Worm (Caenorhabditis elegans): Measurements from ENCODE around the gene M02E1.4.
A peak's percentile ranks its signal among the peaks of the same experiment; 100 is the strongest.

The M02E1.4 gene

DNA sequence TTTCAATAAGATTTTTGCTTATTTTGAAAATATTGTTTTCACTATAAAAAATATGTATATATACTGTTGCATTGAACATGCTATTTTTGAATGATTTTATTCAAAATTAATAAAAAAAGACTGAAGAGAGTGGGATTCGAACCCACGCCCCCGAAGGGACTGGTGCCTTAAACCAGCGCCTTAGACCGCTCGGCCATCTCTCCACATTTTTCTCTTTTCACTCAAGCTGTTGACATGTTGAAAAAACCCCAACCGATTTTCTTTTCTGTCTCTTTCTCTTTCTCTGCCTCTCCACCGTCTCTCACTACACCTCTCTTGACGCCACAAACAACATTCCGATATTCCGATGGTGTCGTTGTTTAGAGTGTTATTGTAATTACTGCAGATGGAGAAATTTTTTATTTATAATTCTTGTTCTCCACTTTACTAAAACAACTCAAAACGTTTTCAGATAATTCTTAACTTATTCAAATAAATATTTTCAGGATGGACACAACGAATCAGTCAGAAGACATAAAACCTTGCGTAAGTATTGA, 40.1 kb downstream of the M02E1.4 start, which contains the start of gene sor-3 (continued):
- peak; percentile 97 for TF ChIP-seq rpc-1 (optimal IDR thresholded peaks at IDR 0.05)
- peak; percentile 96 for TF ChIP-seq rpc-1 (tag; optimal IDR thresholded peaks at IDR 0.05)
- TF ChIP-seq rcor-1 (GFP tag; IDR thresholded peaks at IDR 0.05): peak; percentile 76
- TF ChIP-seq nfyb-1 (GFP tag; IDR thresholded peaks at IDR 0.05): peak; percentile 85
- no peak; the same call in 1 of the 2 replicates for TF ChIP-seq mcd-1 (GFP tag; IDR thresholded peaks at IDR 0.05)
- peak; percentile 47 for TF ChIP-seq hlh-12 (tag; optimal IDR thresholded peaks at IDR 0.05)
- no peak for TF ChIP-seq F10E7.11 (tag; optimal IDR thresholded peaks at IDR 0.05)
- no peak for TF ChIP-seq unc-62 (GFP tag; optimal IDR thresholded peaks at IDR 0.05)
- TF ChIP-seq Y67H2A.10 (GFP tag; conservative IDR thresholded peaks at IDR 0.05): no peak; the same call in 1 of the 2 replicates
- TF ChIP-seq ama-1 (optimal IDR thresholded peaks at IDR 0.05): no peak
- TF ChIP-seq ama-1 (GFP tag; optimal IDR thresholded peaks at IDR 0.05): peak; percentile 44 to 60
- TF ChIP-seq egl-44 (GFP tag; IDR thresholded peaks at IDR 0.05): peak; percentile 76; the same call in 1 of the 2 replicates
- no peak for TF ChIP-seq madf-8 (GFP tag; conservative IDR thresholded peaks at IDR 0.05)
- peak; percentile 74 for TF ChIP-seq lsy-27 (tag; optimal IDR thresholded peaks at IDR 0.05; ENCODE audit: borderline replicate concordance, insufficient read depth)
- no peak for TF ChIP-seq akir-1 (GFP tag; optimal IDR thresholded peaks at IDR 0.05)
- peak; percentile 49 for TF ChIP-seq T07F8.4 (tag; optimal IDR thresholded peaks at IDR 0.05)
- TF ChIP-seq lir-1 (GFP tag; conservative IDR thresholded peaks at IDR 0.05): peak; percentile 68
- peak; percentile 26 for TF ChIP-seq athp-1 (tag; optimal IDR thresholded peaks at IDR 0.05)
- no peak for TF ChIP-seq F52B5.7 (tag; optimal IDR thresholded peaks at IDR 0.05)
- TF ChIP-seq mxl-1 (tag; optimal IDR thresholded peaks at IDR 0.05): peak; percentile 85
- TF ChIP-seq unc-130 (GFP tag; optimal IDR thresholded peaks at IDR 0.05): peak; percentile 54
- TF ChIP-seq rec-8 (tag; optimal IDR thresholded peaks at IDR 0.05): peak; percentile 64 to 71
- peak; percentile 87 for TF ChIP-seq hmg-1.2 (GFP tag; IDR thresholded peaks at IDR 0.05)
- TF ChIP-seq nfya-2 (GFP tag; IDR thresholded peaks at IDR 0.05): no peak
- TF ChIP-seq ets-4 (GFP tag; optimal IDR thresholded peaks at IDR 0.05): no peak
- TF ChIP-seq B0035.1 (tag; optimal IDR thresholded peaks at IDR 0.05): peak; percentile 82
- no peak for TF ChIP-seq sea-2 (GFP tag; IDR thresholded peaks at IDR 0.05)
- TF ChIP-seq ceh-79 (tag; optimal IDR thresholded peaks at IDR 0.05): no peak
- peak; percentile 35 for TF ChIP-seq nhr-179 (tag; optimal IDR thresholded peaks at IDR 0.05)
- peak; percentile 66 for TF ChIP-seq mes-4 (tag; optimal IDR thresholded peaks at IDR 0.05)
- TF ChIP-seq mel-28 (tag; optimal IDR thresholded peaks at IDR 0.05; ENCODE audit: borderline replicate concordance): peak; percentile 48
- peak; percentile 78 for TF ChIP-seq ztf-18 (tag; optimal IDR thresholded peaks at IDR 0.05)
- 0 out of 2 replicates have a peak, but pooled peaks have one; percentile 42 for TF ChIP-seq hmg-20 (GFP tag; IDR thresholded peaks at IDR 0.05)
- TF ChIP-seq snpc-1.1 (tag; optimal IDR thresholded peaks at IDR 0.05; ENCODE audit: insufficient read depth): peak; percentile 66
- TF ChIP-seq madf-6 (GFP tag; IDR thresholded peaks at IDR 0.05): peak; percentile 45; the same call in 1 of the 2 replicates
- peak; percentile 84 for TF ChIP-seq nhr-90 (tag; optimal IDR thresholded peaks at IDR 0.05)
- peak; percentile 57; the same call in 1 of the 2 replicates for TF ChIP-seq C06A6.2 (GFP tag; conservative IDR thresholded peaks at IDR 0.05)
- peak; percentile 94 for TF ChIP-seq lin-26 (GFP tag; IDR thresholded peaks at IDR 0.05)
- no peak for TF ChIP-seq lag-1 (GFP tag; IDR thresholded peaks at IDR 0.05)
- peak; percentile 69 for TF ChIP-seq attf-5 (GFP tag; optimal IDR thresholded peaks at IDR 0.05)
- TF ChIP-seq somi-1 (GFP tag; optimal IDR thresholded peaks at IDR 0.05): peak; percentile 20
- peak; percentile 72 for TF ChIP-seq him-1 (tag; optimal IDR thresholded peaks at IDR 0.05)
- peak; percentile 43 for TF ChIP-seq F49E8.2 (tag; optimal IDR thresholded peaks at IDR 0.05; ENCODE audit: insufficient read depth)
- TF ChIP-seq tbx-9 (tag; optimal IDR thresholded peaks at IDR 0.05; ENCODE audit: borderline replicate concordance): no peak
- no peak for TF ChIP-seq F37B4.10 (GFP tag; IDR thresholded peaks at IDR 0.05)
- TF ChIP-seq dpff-1 (tag; optimal IDR thresholded peaks at IDR 0.05): no peak
- TF ChIP-seq Y53G8AR.9 (GFP tag; conservative IDR thresholded peaks at IDR 0.05): peak; percentile 65; the same call in 1 of the 2 replicates
- no peak for TF ChIP-seq dpl-1 (GFP tag; optimal IDR thresholded peaks at IDR 0.05)
- TF ChIP-seq Y56A3A.18 (GFP tag; IDR thresholded peaks at IDR 0.05): 0 out of 2 replicates have a peak, but pooled peaks have one; percentile 35

All from whole organism, young adult.